Worm (Caenorhabditis elegans) whole organism, L2 larva: Measurements from ENCODE around the gene Y102A5C.2.

ENCODE experiments used
- blmp-1 ChIP-seq: sonication (generic microtip); optimal IDR thresholded peaks from 2 replicates; lab custom pipeline; 2017; ENCODE audit warnings: missing genetic modification characterization, mild to moderate bottlenecking, missing compliant biosample characterization, antibody characterized with exemption, moderate library complexity; ENCODE audit not compliant: insufficient read depth
- elt-1 ChIP-seq: fragments of 150-350 bp; optimal IDR thresholded peaks from 2 replicates; lab custom pipeline; 2014; ENCODE audit warnings: missing biosample characterization, missing genetic modification characterization
- elt-3 ChIP-seq: sonication (generic microtip); optimal IDR thresholded peaks from 2 replicates; lab custom pipeline; 2017; ENCODE audit warnings: missing biosample characterization, missing genetic modification characterization
- lsy-2 ChIP-seq, 2 experiments: fragments of 150-350 bp in 1 of 2; sonication (generic microtip) in 1 of 2; optimal IDR thresholded peaks; 2 replicates each; lab custom pipeline; 2014 to 2017; ENCODE audit warnings: missing biosample characterization in 2 of 2, missing genetic modification characterization in 2 of 2
- zag-1 ChIP-seq: fragments of 150-350 bp; optimal IDR thresholded peaks from 2 replicates; lab custom pipeline; 2014; ENCODE audit warnings: missing biosample characterization, missing genetic modification characterization

- TF ChIP-seq lsy-2 (tag; optimal IDR thresholded peaks at IDR 0.05; lab: Kevin White, UChicago) (no peak), zag-1 (tag; lab: Kevin White, UChicago) (no peak), elt-1 (tag; lab: Kevin White, UChicago) (no peak), elt-3 (tag; lab: Kevin White, UChicago) (no peak), blmp-1 (tag; lab: Kevin White, UChicago) (no peak)
Measured at ce11 chrV:16951504-16951903, 33.0 kb downstream of the Y102A5C.2 start, which contains the start of gene clec-238.
